Fruit fly (Drosophila melanogaster) whole organism, embryonic: ENCODE measurements around the gene Tmem214.

Experiments used
- Ada2b ChIP-seq: fragments of 200-800 bp; sonication (Bioruptor generic); IDR thresholded peaks from 2 replicates; pipeline ENCODE4 v1.3.6; 2022; ENCODE audit warnings: missing biosample characterization, missing genetic modification characterization
- CG1024 ChIP-seq: fragments of 200-800 bp; sonication (Bioruptor generic); IDR thresholded peaks from 2 replicates; pipeline ENCODE4 v1.3.6; 2022; ENCODE audit warnings: missing biosample characterization, missing genetic modification characterization
- CG10979 ChIP-seq: fragments of 200-800 bp; sonication (Bioruptor generic); optimal IDR thresholded peaks from 2 replicates; lab custom pipeline; 2018; ENCODE audit warnings: missing biosample characterization, mild to moderate bottlenecking, missing genetic modification characterization, moderate library complexity
- CG11093 ChIP-seq: fragments of 200-800 bp; sonication (Bioruptor generic); IDR thresholded peaks from 3 replicates; pipeline ENCODE4 v1.3.6; 2022; ENCODE audit warnings: missing biosample characterization, missing genetic modification characterization
- CG12236 ChIP-seq: fragments of 200-800 bp; sonication (Bioruptor generic); optimal IDR thresholded peaks from 2 replicates; lab custom pipeline; 2016; ENCODE audit warnings: missing biosample characterization, missing genetic modification characterization
- CG12391 ChIP-seq: fragments of 200-800 bp; sonication (Bioruptor generic); optimal IDR thresholded peaks from 3 replicates; lab custom pipeline; 2018; ENCODE audit warnings: missing biosample characterization, mild to moderate bottlenecking, missing genetic modification characterization, moderate library complexity
- CG13296 ChIP-seq: fragments of 200-800 bp; sonication (Bioruptor generic); optimal IDR thresholded peaks from 3 replicates; lab custom pipeline; 2018; ENCODE audit warnings: missing biosample characterization, mild to moderate bottlenecking, missing genetic modification characterization
- CG14965 ChIP-seq: fragments of 200-800 bp; sonication (Bioruptor generic); optimal IDR thresholded peaks from 2 replicates; lab custom pipeline; 2016; ENCODE audit warnings: missing biosample characterization, missing genetic modification characterization, borderline replicate concordance
- CG15696 ChIP-seq: fragments of 200-800 bp; sonication (Bioruptor generic); optimal IDR thresholded peaks from 2 replicates; lab custom pipeline; 2019; ENCODE audit warnings: missing biosample characterization, mild to moderate bottlenecking, missing genetic modification characterization, moderate library complexity
- CG1602 ChIP-seq: fragments of 200-800 bp; sonication (Bioruptor generic); optimal IDR thresholded peaks from 3 replicates; lab custom pipeline; 2016; ENCODE audit warnings: missing biosample characterization, missing genetic modification characterization
- CG16863 ChIP-seq: fragments of 200-800 bp; sonication (Bioruptor generic); optimal IDR thresholded peaks from 3 replicates; lab custom pipeline; 2016; ENCODE audit warnings: missing biosample characterization, missing genetic modification characterization
- CG17385 ChIP-seq: fragments of 200-800 bp; sonication (Bioruptor generic); optimal IDR thresholded peaks from 3 replicates; lab custom pipeline; 2018; ENCODE audit warnings: missing biosample characterization, mild to moderate bottlenecking, missing genetic modification characterization
- CG17612 ChIP-seq: fragments of 200-800 bp; sonication (Bioruptor generic); IDR thresholded peaks from 2 replicates; pipeline ENCODE4 v1.3.6; 2022; ENCODE audit warnings: missing biosample characterization, missing genetic modification characterization
- CG18011 ChIP-seq: fragments of 200-800 bp; sonication (Bioruptor generic); optimal IDR thresholded peaks from 2 replicates; lab custom pipeline; 2017; ENCODE audit warnings: missing biosample characterization, missing genetic modification characterization, mild to moderate bottlenecking, moderate library complexity, missing genotype
- CG2678 ChIP-seq: fragments of 200-800 bp; sonication (Bioruptor generic); optimal IDR thresholded peaks from 3 replicates; lab custom pipeline; 2019; ENCODE audit warnings: missing biosample characterization, mild to moderate bottlenecking, missing genetic modification characterization, moderate library complexity
- CG3065 ChIP-seq: fragments of 200-800 bp; sonication (Bioruptor generic); optimal IDR thresholded peaks from 2 replicates; lab custom pipeline; 2016; ENCODE audit warnings: missing biosample characterization, missing genetic modification characterization
- CG31365 ChIP-seq: fragments of 200-800 bp; sonication (Bioruptor generic); optimal IDR thresholded peaks from 2 replicates; lab custom pipeline; 2018; ENCODE audit warnings: missing biosample characterization, mild to moderate bottlenecking, missing genetic modification characterization
- CG3281 ChIP-seq: fragments of 200-800 bp; sonication (Bioruptor generic); optimal IDR thresholded peaks from 3 replicates; lab custom pipeline; 2017; ENCODE audit warnings: missing biosample characterization, mild to moderate bottlenecking, missing genetic modification characterization
- CG3407 ChIP-seq: fragments of 200-800 bp; sonication (Bioruptor generic); optimal IDR thresholded peaks from 2 replicates; lab custom pipeline; 2018; ENCODE audit warnings: missing biosample characterization, mild to moderate bottlenecking, missing genetic modification characterization
- CG3838 ChIP-seq: fragments of 200-800 bp; sonication (Bioruptor generic); optimal IDR thresholded peaks from 3 replicates; lab custom pipeline; 2016; ENCODE audit warnings: missing biosample characterization, missing genetic modification characterization
- CG4617 ChIP-seq: fragments of 200-800 bp; sonication (Bioruptor generic); optimal IDR thresholded peaks from 3 replicates; lab custom pipeline; 2016; ENCODE audit warnings: missing biosample characterization, missing genetic modification characterization, borderline replicate concordance
- CG6813 ChIP-seq: fragments of 200-800 bp; sonication (Bioruptor generic); optimal IDR thresholded peaks from 2 replicates; lab custom pipeline; 2017; ENCODE audit warnings: missing biosample characterization, missing genetic modification characterization, mild to moderate bottlenecking, moderate library complexity, missing genetic modification reagents
- D19B ChIP-seq: fragments of 200-800 bp; sonication (Bioruptor generic); optimal IDR thresholded peaks from 2 replicates; lab custom pipeline; 2017; ENCODE audit warnings: missing biosample characterization, mild to moderate bottlenecking, missing genetic modification characterization
- Dbx ChIP-seq: fragments of 200-800 bp; sonication (Bioruptor generic); IDR thresholded peaks from 3 replicates; pipeline ENCODE4 v1.3.6; 2022; ENCODE audit warnings: missing biosample characterization, missing genetic modification characterization
- Gsc ChIP-seq: fragments of 200-800 bp; sonication (Bioruptor generic); IDR thresholded peaks from 2 replicates; pipeline ENCODE4 v1.3.6; 2022; ENCODE audit warnings: missing biosample characterization, missing genetic modification characterization
- Hr78 ChIP-seq, 2 experiments: fragments of 200-800 bp in 1 of 2; fragments of >200 bp in 1 of 2; sonication (Bioruptor generic) in 1 of 2; optimal IDR thresholded peaks; 2 replicates each; lab custom pipeline; 2017 to 2019; ENCODE audit warnings: missing biosample characterization in 2 of 2, missing genetic modification characterization in 2 of 2, mild to moderate bottlenecking in 1 of 2, moderate library complexity in 1 of 2
- Lim3 ChIP-seq: fragments of 200-800 bp; sonication (Bioruptor generic); IDR thresholded peaks from 2 replicates; pipeline ENCODE4 v1.3.6; 2022; ENCODE audit warnings: missing biosample characterization, missing genetic modification characterization
- NK7.1 ChIP-seq: fragments of 200-800 bp; sonication (Bioruptor generic); optimal IDR thresholded peaks from 3 replicates; lab custom pipeline; 2016; ENCODE audit warnings: missing biosample characterization, missing genetic modification characterization
- Ptx1 ChIP-seq: fragments of 200-800 bp; sonication (Bioruptor generic); IDR thresholded peaks from 2 replicates; pipeline ENCODE4 v1.3.6; 2022; ENCODE audit warnings: missing biosample characterization, missing genetic modification characterization
- Rfx ChIP-seq: fragments of 200-800 bp; sonication (Bioruptor generic); IDR thresholded peaks from 2 replicates; pipeline ENCODE4 v1.3.6; 2022; ENCODE audit warnings: missing biosample characterization, missing genetic modification characterization
- Rx ChIP-seq: fragments of 200-800 bp; sonication (Bioruptor generic); IDR thresholded peaks from 2 replicates; pipeline ENCODE4 v1.3.6; 2022; ENCODE audit warnings: missing biosample characterization, missing genetic modification characterization
- Sry-δ ChIP-seq: fragments of 200-800 bp; sonication (Bioruptor generic); optimal IDR thresholded peaks from 2 replicates; lab custom pipeline; 2016; ENCODE audit warnings: missing biosample characterization, missing genetic modification characterization
- Taf1 ChIP-seq: fragments of 200-800 bp; sonication (Bioruptor generic); IDR thresholded peaks from 2 replicates; pipeline ENCODE4 v1.3.6; 2022; ENCODE audit warnings: missing biosample characterization, missing genetic modification characterization
- Xbp1 ChIP-seq: fragments of 200-800 bp; sonication (Bioruptor generic); optimal IDR thresholded peaks from 3 replicates; lab custom pipeline; 2016; ENCODE audit warnings: missing biosample characterization, mild to moderate bottlenecking, missing genetic modification characterization
- ara ChIP-seq: fragments of 200-800 bp; sonication (Bioruptor generic); IDR thresholded peaks from 2 replicates; pipeline ENCODE4 v1.3.6; 2022; ENCODE audit warnings: missing biosample characterization, missing genetic modification characterization
- btn ChIP-seq: fragments of 200-800 bp; sonication (Bioruptor generic); optimal IDR thresholded peaks from 2 replicates; lab custom pipeline; 2016; ENCODE audit warnings: missing biosample characterization, missing genetic modification characterization
- cg ChIP-seq: fragments of 200-800 bp; sonication (Bioruptor generic); optimal IDR thresholded peaks from 3 replicates; lab custom pipeline; 2019; ENCODE audit warnings: missing biosample characterization, mild to moderate bottlenecking, missing genetic modification characterization, moderate library complexity
- ci ChIP-seq: fragments of 200-800 bp; sonication (Bioruptor generic); IDR thresholded peaks from 3 replicates; pipeline ENCODE4 v1.3.6; 2022; ENCODE audit warnings: missing biosample characterization, missing genetic modification characterization
- dpn ChIP-seq, 2 experiments: fragments of 200-800 bp; sonication (Bioruptor generic); optimal IDR thresholded peaks; 3 replicates each; lab custom pipeline; 2016; ENCODE audit warnings: missing biosample characterization in 2 of 2, missing genetic modification characterization in 2 of 2
- eve ChIP-seq, 2 experiments: fragments of >200 bp; optimal IDR thresholded peaks; 2 replicates each; lab custom pipeline; 2017; ENCODE audit warnings: missing biosample characterization in 2 of 2, missing genetic modification characterization in 2 of 2
- gcm2 ChIP-seq: fragments of 200-800 bp; sonication (Bioruptor generic); optimal IDR thresholded peaks from 2 replicates; lab custom pipeline; 2016; ENCODE audit warnings: missing biosample characterization, missing genetic modification characterization
- gro ChIP-seq: fragments of 200-800 bp; sonication (Bioruptor generic); optimal IDR thresholded peaks from 2 replicates; lab custom pipeline; 2016; ENCODE audit warnings: missing biosample characterization, missing genetic modification characterization
- hth ChIP-seq: fragments of >200 bp; optimal IDR thresholded peaks from 2 replicates; lab custom pipeline; 2017; ENCODE audit warnings: inconsistent platforms
- onecut ChIP-seq: fragments of 200-800 bp; sonication (Bioruptor generic); IDR thresholded peaks from 2 replicates; pipeline ENCODE4 v1.3.6; 2022; ENCODE audit warnings: missing biosample characterization, missing genetic modification characterization
- sens-2 ChIP-seq: fragments of 200-800 bp; sonication (Bioruptor generic); IDR thresholded peaks from 2 replicates; pipeline ENCODE4 v1.3.6; 2022; ENCODE audit warnings: missing biosample characterization, missing genetic modification characterization
- shn ChIP-seq: fragments of 200-800 bp; sonication (Bioruptor generic); optimal IDR thresholded peaks from 3 replicates; lab custom pipeline; 2016; ENCODE audit warnings: missing biosample characterization, missing genetic modification characterization
- slp2 ChIP-seq: fragments of 200-800 bp; sonication (Bioruptor generic); optimal IDR thresholded peaks from 2 replicates; lab custom pipeline; 2016; ENCODE audit warnings: missing biosample characterization, missing genetic modification characterization
- sob ChIP-seq: fragments of 200-800 bp; sonication (Bioruptor generic); IDR thresholded peaks from 2 replicates; pipeline ENCODE4 v1.3.6; 2022; ENCODE audit warnings: missing biosample characterization, missing genetic modification characterization
- tio ChIP-seq: fragments of 200-800 bp; sonication (Bioruptor generic); optimal IDR thresholded peaks from 2 replicates; lab custom pipeline; 2017; ENCODE audit warnings: missing biosample characterization, missing genetic modification characterization, inconsistent platforms
- tna ChIP-seq: fragments of 200-800 bp; sonication (Bioruptor generic); IDR thresholded peaks from 2 replicates; pipeline ENCODE4 v1.3.6; 2022; ENCODE audit warnings: missing biosample characterization, missing genetic modification characterization; ENCODE audit not compliant: partially characterized antibody
- unpg ChIP-seq: fragments of 200-800 bp; sonication (Bioruptor generic); optimal IDR thresholded peaks from 3 replicates; lab custom pipeline; 2018; ENCODE audit warnings: missing biosample characterization, mild to moderate bottlenecking, missing genetic modification characterization, moderate library complexity
- usp ChIP-seq: fragments of >200 bp; optimal IDR thresholded peaks from 2 replicates; lab custom pipeline; 2017; ENCODE audit warnings: missing biosample characterization, missing genetic modification characterization

The Tmem214 gene

dm6 chr2L:10987370-10987853, 17.3 kb upstream of the Tmem214 start, which contains the start of the genes piwi and CG12253 (continued):
- TF ChIP-seq ci (GFP tag; lab: Robert Waterston, UW) = no peak
- no peak for TF ChIP-seq D19B (GFP tag; lab: Kevin White, UChicago)
- peak; percentile 23 for TF ChIP-seq CG16863
- peak; percentile 82 for TF ChIP-seq tio
- TF ChIP-seq CG12391 (tag; lab: Kevin White, UChicago) = peak; percentile 93
- peak; percentile 76 for TF ChIP-seq CG17385 (GFP tag; lab: Kevin White, UChicago)
- peak; percentile 31 for TF ChIP-seq CG3281
- 0 out of 2 replicates have a peak, but pooled peaks have one; percentile 33 for TF ChIP-seq CG1024 (GFP tag; lab: Robert Waterston, UW)
- TF ChIP-seq Ptx1 (GFP tag; lab: Robert Waterston, UW) = peak; percentile 92
- no peak for TF ChIP-seq CG11093 (GFP tag; lab: Robert Waterston, UW)
- no peak for TF ChIP-seq CG6813 (GFP tag; lab: Kevin White, UChicago)
- peak; percentile 85; the same call in 1 of the 2 replicates for TF ChIP-seq sob (GFP tag; lab: Robert Waterston, UW)
- TF ChIP-seq CG4617 (GFP tag; lab: Kevin White, UChicago) = peak; percentile 27
- TF ChIP-seq CG18011 = peak; percentile 39
- TF ChIP-seq usp = no peak
- peak; percentile 35 for TF ChIP-seq CG3838
- no peak for TF ChIP-seq eve (GFP tag; optimal IDR thresholded peaks at IDR 0.05; lab: Kevin White, UChicago)
- peak; percentile 83 for TF ChIP-seq Xbp1 (GFP tag; lab: Kevin White, UChicago)
- peak; percentile 53 for TF ChIP-seq CG3065 (GFP tag; lab: Kevin White, UChicago)
- no peak for TF ChIP-seq Sry-δ (GFP tag; lab: Kevin White, UChicago)
- TF ChIP-seq Hr78 (GFP tag; optimal IDR thresholded peaks at IDR 0.05; lab: Kevin White, UChicago) = no peak
- TF ChIP-seq slp2 = no peak
- TF ChIP-seq unpg = peak; percentile 89
- TF ChIP-seq hth = no peak
- no peak for TF ChIP-seq CG17612
- TF ChIP-seq btn (GFP tag; lab: Kevin White, UChicago) = no peak
- TF ChIP-seq NK7.1 = no peak
- no peak for TF ChIP-seq CG2678 (tag; lab: Kevin White, UChicago)
- TF ChIP-seq cg (GFP tag; lab: Kevin White, UChicago) = no peak
- TF ChIP-seq CG3407 = no peak
- TF ChIP-seq Dbx (GFP tag; lab: Robert Waterston, UW) = peak; percentile 69; the same call in 2 of the 3 replicates
- TF ChIP-seq CG12236 = no peak
- no peak for TF ChIP-seq Rx (GFP tag; lab: Robert Waterston, UW)
- no peak for TF ChIP-seq gro
- no peak for TF ChIP-seq gcm2 (GFP tag; lab: Kevin White, UChicago)
- TF ChIP-seq ara (GFP tag; lab: Robert Waterston, UW) = no peak
- TF ChIP-seq CG31365 (tag; lab: Kevin White, UChicago) = no peak
- TF ChIP-seq dpn (GFP tag; optimal IDR thresholded peaks at IDR 0.05; lab: Kevin White, UChicago) = peak; percentile 31 to 77
- 0 out of 2 replicates have a peak, but pooled peaks have one; percentile 11 for TF ChIP-seq Lim3 (GFP tag; lab: Robert Waterston, UW)
- peak; percentile 49; the same call in 1 of the 2 replicates for TF ChIP-seq Ada2b
- peak; percentile 17 for TF ChIP-seq CG13296 (GFP tag; lab: Kevin White, UChicago)
- peak; percentile 37 for TF ChIP-seq CG15696 (tag; lab: Kevin White, UChicago)
- TF ChIP-seq onecut (GFP tag; lab: Robert Waterston, UW) = no peak
- TF ChIP-seq Gsc (GFP tag; lab: Robert Waterston, UW) = no peak
- peak; percentile 79 for TF ChIP-seq CG1602
- TF ChIP-seq CG10979 (tag; lab: Kevin White, UChicago) = peak; percentile 77
- no peak for TF ChIP-seq sens-2 (GFP tag; lab: Robert Waterston, UW)
- TF ChIP-seq shn (GFP tag; lab: Kevin White, UChicago) = peak; percentile 35
- TF ChIP-seq tna (GFP tag; lab: Robert Waterston, UW) = no peak
- peak; percentile 83 for TF ChIP-seq Rfx
- TF ChIP-seq Taf1 (GFP tag; lab: Robert Waterston, UW) = no peak
- no peak for TF ChIP-seq CG14965 (GFP tag; lab: Kevin White, UChicago)
